Fruit fly (Drosophila melanogaster): Measurements from ENCODE around the gene gammaSnap2.
A peak's percentile ranks its signal among the peaks of the same experiment; 100 is the strongest.

The gammaSnap2 gene

DNA sequence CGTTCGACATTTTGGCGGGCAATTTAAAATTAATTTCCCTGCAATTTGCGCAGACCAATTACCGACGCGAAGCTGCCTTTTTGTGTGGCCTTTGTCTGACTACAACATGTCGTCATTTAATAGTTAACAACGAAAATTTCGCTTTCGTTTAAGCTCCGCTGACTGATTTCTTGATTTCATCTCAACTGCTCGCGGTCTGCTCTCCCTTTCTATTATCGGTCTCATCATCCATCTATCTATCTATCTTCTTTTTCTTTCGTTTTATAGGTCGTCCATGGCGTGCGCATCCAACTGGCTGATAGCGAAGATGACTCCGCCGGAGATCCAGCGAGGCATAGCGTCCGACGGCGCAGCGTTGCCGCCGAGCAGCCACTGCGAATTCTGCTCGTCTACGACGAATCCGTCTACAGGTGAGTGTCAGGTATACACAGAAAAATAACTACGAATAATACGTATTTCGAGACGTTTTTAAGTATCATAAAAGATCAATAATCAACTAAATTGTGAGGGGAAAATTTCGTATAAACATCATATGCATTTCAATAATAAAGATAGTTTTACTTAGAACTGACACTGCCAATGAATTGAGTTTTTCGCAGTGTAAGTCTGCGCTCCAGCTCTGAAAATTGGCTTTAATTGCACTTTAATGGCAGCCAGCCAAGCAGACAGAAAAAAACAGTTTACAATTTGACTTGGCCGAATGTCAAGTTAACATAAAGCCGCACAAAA lies 32.9 kb upstream of the gammaSnap2 start (continued):
- TF ChIP-seq CG6254 (GFP tag; optimal IDR thresholded peaks at IDR 0.05): peak; percentile 54
- no peak for TF ChIP-seq Dip2 (GFP tag; IDR thresholded peaks at IDR 0.05)
- TF ChIP-seq CG6683 (GFP tag; optimal IDR thresholded peaks at IDR 0.05): no peak
- TF ChIP-seq ase (GFP tag; IDR thresholded peaks at IDR 0.05): peak; percentile 13; the same call in 1 of the 3 replicates
- no peak for TF ChIP-seq CG13894 (tag; optimal IDR thresholded peaks at IDR 0.05)
- no peak for TF ChIP-seq ssp (GFP tag; IDR thresholded peaks at IDR 0.05)
- no peak for TF ChIP-seq CG11093 (GFP tag; IDR thresholded peaks at IDR 0.05)
- TF ChIP-seq bbx (GFP tag; IDR thresholded peaks at IDR 0.05; ENCODE audit: partially characterized antibody): no peak
- TF ChIP-seq ap (GFP tag; IDR thresholded peaks at IDR 0.05): no peak
- 0 out of 3 replicates have a peak, but pooled peaks have one; percentile 32 for TF ChIP-seq ken (GFP tag; IDR thresholded peaks at IDR 0.05)
- no peak for TF ChIP-seq CG1233 (GFP tag; optimal IDR thresholded peaks at IDR 0.05)
- peak; percentile 17 for TF ChIP-seq pnt (GFP tag; optimal IDR thresholded peaks at IDR 0.05)
- no peak for TF ChIP-seq CG10209 (GFP tag; optimal IDR thresholded peaks at IDR 0.05)
- TF ChIP-seq CG17385 (GFP tag; optimal IDR thresholded peaks at IDR 0.05): peak; percentile 24
- no peak for TF ChIP-seq p53 (GFP tag; optimal IDR thresholded peaks at IDR 0.05)
- TF ChIP-seq CG31441 (GFP tag; IDR thresholded peaks at IDR 0.05): no peak
- TF ChIP-seq Xbp1 (GFP tag; optimal IDR thresholded peaks at IDR 0.05): peak; percentile 52
- peak; percentile 69 for TF ChIP-seq CG14441 (GFP tag; IDR thresholded peaks at IDR 0.05)
- no peak for TF ChIP-seq Dref (GFP tag; IDR thresholded peaks at IDR 0.05)
- peak; percentile 17 for TF ChIP-seq chn (GFP tag; optimal IDR thresholded peaks at IDR 0.05)
- TF ChIP-seq Oli (tag; optimal IDR thresholded peaks at IDR 0.05): peak; percentile 58
- TF ChIP-seq CG4730 (GFP tag; IDR thresholded peaks at IDR 0.05): peak; percentile 16; the same call in 1 of the 2 replicates
- no peak for TF ChIP-seq Side (GFP tag; optimal IDR thresholded peaks at IDR 0.05)
- no peak for TF ChIP-seq hbn (GFP tag; IDR thresholded peaks at IDR 0.05; ENCODE audit: partially characterized antibody)
- no peak for TF ChIP-seq CG12071 (GFP tag; optimal IDR thresholded peaks at IDR 0.05)
- peak; percentile 48; the same call in 1 of the 2 replicates for TF ChIP-seq sob (GFP tag; IDR thresholded peaks at IDR 0.05)
- TF ChIP-seq CkIIα-i1 (GFP tag; IDR thresholded peaks at IDR 0.05): no peak
- peak; percentile 9 for TF ChIP-seq Asciz (GFP tag; optimal IDR thresholded peaks at IDR 0.05)
- TF ChIP-seq CG8388 (GFP tag; optimal IDR thresholded peaks at IDR 0.05): peak; percentile 22
- peak; percentile 38; the same call in 1 of the 3 replicates for TF ChIP-seq CG14050 (GFP tag; IDR thresholded peaks at IDR 0.05)
- TF ChIP-seq CG31224 (GFP tag; IDR thresholded peaks at IDR 0.05): no peak
- TF ChIP-seq CHES-1-like (GFP tag; optimal IDR thresholded peaks at IDR 0.05): no peak
- peak; percentile 39 for TF ChIP-seq CG17359 (tag; optimal IDR thresholded peaks at IDR 0.05)
- peak; percentile 14 for TF ChIP-seq CG10979 (tag; optimal IDR thresholded peaks at IDR 0.05)
- no peak for TF ChIP-seq CG9727 (GFP tag; optimal IDR thresholded peaks at IDR 0.05)
- TF ChIP-seq esg (GFP tag; conservative IDR thresholded peaks at IDR 0.05): peak; percentile 39; the same call in 1 of the 2 replicates
- TF ChIP-seq vnd (GFP tag; IDR thresholded peaks at IDR 0.05; ENCODE audit: partially characterized antibody): no peak
- TF ChIP-seq az2 (GFP tag; optimal IDR thresholded peaks at IDR 0.05): no peak
- TF ChIP-seq CG12391 (tag; optimal IDR thresholded peaks at IDR 0.05): peak; percentile 41
- TF ChIP-seq dimm (GFP tag; IDR thresholded peaks at IDR 0.05): 0 out of 2 replicates have a peak, but pooled peaks have one; percentile 9
- peak; percentile 36 for TF ChIP-seq grau (tag; optimal IDR thresholded peaks at IDR 0.05)
- no peak for TF ChIP-seq CG17912 (GFP tag; optimal IDR thresholded peaks at IDR 0.05)
- no peak for TF ChIP-seq gfzf (GFP tag; optimal IDR thresholded peaks at IDR 0.05)
- TF ChIP-seq pan (optimal IDR thresholded peaks at IDR 0.05): no peak
- peak in 1 of 2 experiments; percentile 67 for TF ChIP-seq pan (GFP tag; optimal IDR thresholded peaks at IDR 0.05 in 1 of 2, IDR thresholded peaks at IDR 0.05 in 1 of 2)
- TF ChIP-seq CG43689 (GFP tag; IDR thresholded peaks at IDR 0.05): 0 out of 2 replicates have a peak, but pooled peaks have one; percentile 23
- TF ChIP-seq CG8281 (tag; optimal IDR thresholded peaks at IDR 0.05): no peak
- no peak for TF ChIP-seq Sry-β (GFP tag; optimal IDR thresholded peaks at IDR 0.05)
- TF ChIP-seq CG6654 (GFP tag; optimal IDR thresholded peaks at IDR 0.05): no peak

Measured in whole organism, embryonic.